Fruit fly (Drosophila melanogaster) whole organism, embryonic: ENCODE results near the gene CG6136.

Experiments used
- B-H1 ChIP-seq: fragments of 200-800 bp; sonication (Bioruptor generic); IDR thresholded peaks from 3 replicates; pipeline ENCODE4 v1.3.6; 2022; ENCODE audit warnings: missing biosample characterization, missing genetic modification characterization
- B-H2 ChIP-seq: fragments of 200-800 bp; sonication (Bioruptor generic); optimal IDR thresholded peaks from 2 replicates; lab custom pipeline; 2018; ENCODE audit warnings: missing biosample characterization, mild to moderate bottlenecking, missing genetic modification characterization
- Bgb ChIP-seq: fragments of 200-800 bp; sonication (Bioruptor generic); IDR thresholded peaks from 2 replicates; pipeline ENCODE4 v1.3.6; 2022; ENCODE audit warnings: missing biosample characterization, missing genetic modification characterization; ENCODE audit not compliant: partially characterized antibody
- Blimp-1 ChIP-seq: fragments of 200-800 bp; sonication (Bioruptor generic); optimal IDR thresholded peaks from 3 replicates; lab custom pipeline; 2018; ENCODE audit warnings: missing biosample characterization, missing genetic modification characterization, mild to moderate bottlenecking, moderate library complexity, missing genetic modification reagents
- CG10274 ChIP-seq: fragments of 200-800 bp; sonication (Bioruptor generic); optimal IDR thresholded peaks from 3 replicates; lab custom pipeline; 2017; ENCODE audit warnings: missing biosample characterization, mild to moderate bottlenecking, missing genetic modification characterization
- CG10462 ChIP-seq: fragments of 200-800 bp; sonication (Bioruptor generic); optimal IDR thresholded peaks from 2 replicates; lab custom pipeline; 2016; ENCODE audit warnings: missing biosample characterization, missing genetic modification characterization
- CG10959 ChIP-seq: fragments of 200-800 bp; sonication (Bioruptor generic); IDR thresholded peaks from 2 replicates; pipeline ENCODE4 v1.3.6; 2022; ENCODE audit warnings: missing biosample characterization, missing genetic modification characterization
- CG12391 ChIP-seq: fragments of 200-800 bp; sonication (Bioruptor generic); optimal IDR thresholded peaks from 3 replicates; lab custom pipeline; 2018; ENCODE audit warnings: missing biosample characterization, mild to moderate bottlenecking, missing genetic modification characterization, moderate library complexity
- CG13624 ChIP-seq: fragments of 200-800 bp; sonication (Bioruptor generic); optimal IDR thresholded peaks from 2 replicates; lab custom pipeline; 2016; ENCODE audit warnings: missing biosample characterization, missing genetic modification characterization
- CG14710 ChIP-seq: fragments of 200-800 bp; sonication (Bioruptor generic); optimal IDR thresholded peaks from 3 replicates; lab custom pipeline; 2019; ENCODE audit warnings: missing biosample characterization, mild to moderate bottlenecking, missing genetic modification characterization, moderate library complexity
- CG15073 ChIP-seq: fragments of 200-800 bp; sonication (Bioruptor generic); optimal IDR thresholded peaks from 2 replicates; lab custom pipeline; 2016; ENCODE audit warnings: missing biosample characterization, missing genetic modification characterization
- CG18599 ChIP-seq: fragments of 200-800 bp; sonication (Bioruptor generic); optimal IDR thresholded peaks from 3 replicates; lab custom pipeline; 2017; ENCODE audit warnings: missing biosample characterization, missing genetic modification characterization, mild to moderate bottlenecking, moderate library complexity, missing genetic modification reagents
- CG32532 ChIP-seq: fragments of 200-800 bp; sonication (Bioruptor generic); IDR thresholded peaks from 2 replicates; pipeline ENCODE4 v1.3.6; 2022; ENCODE audit warnings: missing biosample characterization, missing genetic modification characterization
- CG33213 ChIP-seq: fragments of 200-800 bp; sonication (Bioruptor generic); optimal IDR thresholded peaks from 3 replicates; lab custom pipeline; 2016; ENCODE audit warnings: missing biosample characterization, missing genetic modification characterization
- CG4404 ChIP-seq: fragments of 200-800 bp; sonication (Bioruptor generic); IDR thresholded peaks from 2 replicates; pipeline ENCODE4 v1.3.6; 2022; ENCODE audit warnings: missing biosample characterization, missing genetic modification characterization
- CG4424 ChIP-seq: fragments of 200-800 bp; sonication (Bioruptor generic); optimal IDR thresholded peaks from 3 replicates; lab custom pipeline; 2016; ENCODE audit warnings: missing biosample characterization, missing genetic modification characterization
- CG7745 ChIP-seq: fragments of 200-800 bp; sonication (Bioruptor generic); optimal IDR thresholded peaks from 2 replicates; lab custom pipeline; 2018; ENCODE audit warnings: missing biosample characterization, mild to moderate bottlenecking, missing genetic modification characterization, moderate library complexity
- CG7987 ChIP-seq: fragments of 200-800 bp; sonication (Bioruptor generic); optimal IDR thresholded peaks from 2 replicates; lab custom pipeline; 2018; ENCODE audit warnings: missing biosample characterization, mild to moderate bottlenecking, missing genetic modification characterization, moderate library complexity
- CG8281 ChIP-seq: fragments of 200-800 bp; sonication (Bioruptor generic); optimal IDR thresholded peaks from 2 replicates; lab custom pipeline; 2018; ENCODE audit warnings: missing biosample characterization, mild to moderate bottlenecking, missing genetic modification characterization, moderate library complexity
- CG8924 ChIP-seq: fragments of 200-800 bp; optimal IDR thresholded peaks from 3 replicates; lab custom pipeline; 2019; ENCODE audit warnings: missing biosample characterization, mild to moderate bottlenecking, missing genetic modification characterization, moderate library complexity
- CG8944 ChIP-seq: fragments of 200-800 bp; sonication (Bioruptor generic); optimal IDR thresholded peaks from 3 replicates; lab custom pipeline; 2016; ENCODE audit warnings: missing biosample characterization, missing genetic modification characterization
- CG9797 ChIP-seq: fragments of 200-800 bp; sonication (Bioruptor generic); optimal IDR thresholded peaks from 3 replicates; lab custom pipeline; 2018; ENCODE audit warnings: missing biosample characterization, mild to moderate bottlenecking, missing genetic modification characterization
- CrebB ChIP-seq: fragments of 200-800 bp; sonication (Bioruptor generic); optimal IDR thresholded peaks from 3 replicates; lab custom pipeline; 2018; ENCODE audit warnings: missing biosample characterization, mild to moderate bottlenecking, missing genetic modification characterization
- H15 ChIP-seq: fragments of 200-800 bp; sonication (Bioruptor generic); IDR thresholded peaks from 3 replicates; pipeline ENCODE4 v1.3.6; 2022; ENCODE audit warnings: missing biosample characterization, missing genetic modification characterization
- HLH4C ChIP-seq: fragments of 200-800 bp; sonication (Bioruptor generic); IDR thresholded peaks from 3 replicates; pipeline ENCODE4 v1.3.6; 2022; ENCODE audit warnings: missing biosample characterization, missing genetic modification characterization; ENCODE audit not compliant: partially characterized antibody
- Mad ChIP-seq: fragments of 200-800 bp; sonication (Bioruptor generic); optimal IDR thresholded peaks from 2 replicates; lab custom pipeline; 2016; ENCODE audit warnings: missing biosample characterization, missing genetic modification characterization
- Myb ChIP-seq: fragments of 200-800 bp; sonication (Bioruptor generic); optimal IDR thresholded peaks from 2 replicates; lab custom pipeline; 2016; ENCODE audit warnings: missing biosample characterization, missing genetic modification characterization
- Optix ChIP-seq: fragments of 200-800 bp; sonication (Bioruptor generic); IDR thresholded peaks from 3 replicates; pipeline ENCODE4 v1.3.6; 2022; ENCODE audit warnings: missing biosample characterization, missing genetic modification characterization
- Xrp1 ChIP-seq: fragments of 200-800 bp; sonication (Bioruptor generic); IDR thresholded peaks from 2 replicates; pipeline ENCODE4 v1.3.6; 2022; ENCODE audit warnings: missing biosample characterization, missing genetic modification characterization
- abd-A ChIP-seq: fragments of 200-800 bp; sonication (Bioruptor generic); optimal IDR thresholded peaks from 3 replicates; lab custom pipeline; 2019; ENCODE audit warnings: missing biosample characterization, mild to moderate bottlenecking, missing genetic modification characterization, moderate library complexity
- ara ChIP-seq: fragments of 200-800 bp; sonication (Bioruptor generic); IDR thresholded peaks from 2 replicates; pipeline ENCODE4 v1.3.6; 2022; ENCODE audit warnings: missing biosample characterization, missing genetic modification characterization
- ato ChIP-seq: fragments of 200-800 bp; sonication (Bioruptor generic); IDR thresholded peaks from 2 replicates; pipeline ENCODE4 v1.3.6; 2022; ENCODE audit warnings: missing biosample characterization, missing genetic modification characterization; ENCODE audit not compliant: partially characterized antibody
- cato ChIP-seq: fragments of 200-800 bp; sonication (Bioruptor generic); optimal IDR thresholded peaks from 2 replicates; lab custom pipeline; 2016; ENCODE audit warnings: missing biosample characterization, missing genetic modification characterization, borderline replicate concordance
- chm ChIP-seq: fragments of 200-800 bp; sonication (Bioruptor generic); IDR thresholded peaks from 2 replicates; pipeline ENCODE4 v1.3.6; 2022; ENCODE audit warnings: missing biosample characterization, missing genetic modification characterization
- ci ChIP-seq: fragments of 200-800 bp; sonication (Bioruptor generic); IDR thresholded peaks from 3 replicates; pipeline ENCODE4 v1.3.6; 2022; ENCODE audit warnings: missing biosample characterization, missing genetic modification characterization
- dysf ChIP-seq: fragments of 200-800 bp; sonication (Bioruptor generic); IDR thresholded peaks from 3 replicates; pipeline ENCODE4 v1.3.6; 2022; ENCODE audit warnings: missing biosample characterization, missing genetic modification characterization
- eve ChIP-seq, 2 experiments: fragments of >200 bp; optimal IDR thresholded peaks; 2 replicates each; lab custom pipeline; 2017; ENCODE audit warnings: missing biosample characterization in 2 of 2, missing genetic modification characterization in 2 of 2
- ftz-f1 ChIP-seq: fragments of 200-800 bp; sonication (Bioruptor generic); optimal IDR thresholded peaks from 2 replicates; lab custom pipeline; 2016; ENCODE audit warnings: missing biosample characterization, missing genetic modification characterization
- gce ChIP-seq: fragments of 200-800 bp; sonication (Bioruptor generic); IDR thresholded peaks from 3 replicates; pipeline ENCODE4 v1.3.6; 2022; ENCODE audit warnings: missing biosample characterization, missing genetic modification characterization
- gfzf ChIP-seq: fragments of 200-800 bp; sonication (Bioruptor generic); optimal IDR thresholded peaks from 2 replicates; lab custom pipeline; 2016; ENCODE audit warnings: missing biosample characterization, mild to moderate bottlenecking, missing genetic modification characterization, moderate library complexity
- gsb ChIP-seq: fragments of 200-800 bp; sonication (Bioruptor generic); IDR thresholded peaks from 2 replicates; pipeline ENCODE4 v1.3.6; 2022; ENCODE audit warnings: missing biosample characterization, missing genetic modification characterization
- inv ChIP-seq: fragments of 200-800 bp; sonication (Bioruptor generic); IDR thresholded peaks from 2 replicates; pipeline ENCODE4 v1.3.6; 2022; ENCODE audit warnings: missing biosample characterization, missing genetic modification characterization; ENCODE audit not compliant: partially characterized antibody
- jumu ChIP-seq: fragments of 200-800 bp; sonication (Bioruptor generic); optimal IDR thresholded peaks from 3 replicates; lab custom pipeline; 2016; ENCODE audit warnings: missing biosample characterization, missing genetic modification characterization
- lov ChIP-seq, 2 experiments: fragments of 200-800 bp in 1 of 2; fragments of >200 bp in 1 of 2; sonication (Bioruptor generic) in 1 of 2; IDR thresholded peaks in 1 of 2; optimal IDR thresholded peaks in 1 of 2; 2 replicates in 1 of 2; 3 replicates in 1 of 2; pipeline versions ENCODE4 v1.3.6 to Lab custom; 2017 to 2022; ENCODE audit warnings: missing biosample characterization in 1 of 2, missing genetic modification characterization in 1 of 2
- onecut ChIP-seq: fragments of 200-800 bp; sonication (Bioruptor generic); IDR thresholded peaks from 2 replicates; pipeline ENCODE4 v1.3.6; 2022; ENCODE audit warnings: missing biosample characterization, missing genetic modification characterization
- sc ChIP-seq, 3 experiments: fragments of >200 bp in 2 of 3; fragments of 200-800 bp in 1 of 3; sonication (Bioruptor generic) in 1 of 3; optimal IDR thresholded peaks; 2 replicates in 2 of 3; 3 replicates in 1 of 3; lab custom pipeline; 2017; ENCODE audit warnings: mild to moderate bottlenecking in 1 of 3, missing biosample characterization in 1 of 3, missing genetic modification characterization in 1 of 3, missing genetic modification reagents in 1 of 3
- sim ChIP-seq: fragments of 200-800 bp; sonication (Bioruptor generic); IDR thresholded peaks from 2 replicates; pipeline ENCODE4 v1.3.6; 2022; ENCODE audit warnings: missing biosample characterization, missing genetic modification characterization
- sqz ChIP-seq: fragments of 200-800 bp; sonication (Bioruptor generic); optimal IDR thresholded peaks from 3 replicates; lab custom pipeline; 2018; ENCODE audit warnings: missing biosample characterization, mild to moderate bottlenecking, missing genetic modification characterization
- sug ChIP-seq: fragments of 200-800 bp; optimal IDR thresholded peaks from 2 replicates; lab custom pipeline; 2019; ENCODE audit warnings: missing biosample characterization, mild to moderate bottlenecking, missing genetic modification characterization, moderate library complexity

The CG6136 gene

DNA sequence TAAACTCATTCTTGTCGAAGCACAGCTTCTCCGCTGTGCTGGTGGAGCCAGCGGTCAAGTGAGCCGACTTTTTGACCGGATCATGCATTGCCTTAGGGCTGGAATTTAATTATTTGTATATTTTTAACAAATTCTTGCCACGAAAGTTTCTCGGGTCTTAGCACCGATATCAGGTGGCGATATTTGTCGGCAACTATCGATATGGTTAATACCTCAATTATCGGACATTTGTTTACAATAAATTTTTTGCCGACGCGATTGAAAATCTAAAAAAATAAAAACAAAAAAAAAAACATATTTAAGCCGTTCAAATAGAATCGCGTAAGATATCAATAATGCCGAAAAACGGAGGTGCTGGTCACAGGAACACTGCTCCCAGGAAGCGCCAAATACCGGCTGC, 10.5 kb downstream of the CG6136 start, which contains the start of the genes Cog2 and Trax (continued):
- TF ChIP-seq lov (optimal IDR thresholded peaks at IDR 0.05; lab: Kevin White, UChicago) (no peak), lov (GFP tag; IDR thresholded peaks at IDR 0.05; lab: Robert Waterston, UW) (no peak), Xrp1 (no peak), CG32532 (GFP tag; lab: Robert Waterston, UW) (no peak), CG10959 (no peak), B-H2 (no peak), dysf (GFP tag; lab: Robert Waterston, UW) (no peak), gsb (GFP tag; lab: Robert Waterston, UW) (no peak), CG33213 (no peak), Bgb (GFP tag; lab: Robert Waterston, UW) (peak; percentile 87), B-H1 (GFP tag; lab: Robert Waterston, UW) (no peak), gfzf (GFP tag; lab: Kevin White, UChicago) (no peak), CG12391 (tag; lab: Kevin White, UChicago) (no peak), CG9797 (GFP tag; lab: Kevin White, UChicago) (peak; percentile 5), CrebB (tag; lab: Kevin White, UChicago) (no peak), CG8944 (GFP tag; lab: Kevin White, UChicago) (no peak), inv (peak; percentile 69), CG4404 (GFP tag; lab: Robert Waterston, UW) (no peak), HLH4C (GFP tag; lab: Robert Waterston, UW) (peak; percentile 86), sqz (no peak), CG8924 (no peak), CG13624 (GFP tag; lab: Kevin White, UChicago) (no peak), sug (tag; lab: Kevin White, UChicago) (no peak), ara (GFP tag; lab: Robert Waterston, UW) (no peak), abd-A (tag; lab: Kevin White, UChicago) (no peak), sim (GFP tag; lab: Robert Waterston, UW) (no peak), H15 (GFP tag; lab: Robert Waterston, UW) (no peak), CG15073 (GFP tag; lab: Kevin White, UChicago) (no peak), CG10462 (GFP tag; lab: Kevin White, UChicago) (no peak), CG7987 (no peak), gce (GFP tag; lab: Robert Waterston, UW) (no peak)

DNA sequence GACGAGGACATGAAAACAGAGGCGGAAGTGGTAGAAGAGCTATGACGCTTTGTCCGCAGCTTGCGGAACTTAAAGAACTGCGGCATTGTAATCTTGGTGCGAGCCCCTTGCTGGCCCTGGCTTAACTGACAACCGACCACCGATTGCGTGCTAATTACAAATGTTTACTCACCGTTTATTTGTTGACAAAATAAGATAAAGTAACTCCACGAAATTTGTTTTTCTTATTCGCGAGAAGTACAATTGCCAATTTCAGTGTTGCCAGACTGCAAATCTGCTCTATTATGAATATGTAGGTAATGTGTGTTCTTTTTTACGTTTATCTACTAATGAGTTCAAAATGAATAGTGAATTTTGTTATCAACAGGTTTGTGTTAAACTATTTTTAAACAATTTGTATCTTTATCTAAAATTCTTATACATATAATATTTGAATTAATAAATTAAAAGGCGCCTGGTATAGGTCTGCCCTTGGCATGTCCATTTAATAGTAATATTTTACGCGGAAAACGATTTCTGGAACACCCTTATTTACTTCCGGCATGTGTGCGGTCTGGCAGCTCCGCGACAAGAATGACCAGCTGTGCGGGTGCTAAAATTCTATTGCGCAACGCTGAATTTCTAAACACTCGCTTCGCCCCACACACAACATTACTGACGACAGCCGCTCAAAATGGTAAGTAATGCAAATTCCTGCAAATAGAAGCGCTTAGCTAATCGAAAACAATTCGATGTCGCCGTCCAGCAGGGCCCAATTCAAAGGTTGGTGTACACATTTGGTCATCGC, 15.2 kb downstream of the CG6136 start, which contains the start of the genes Atg4b and Hibch:
TSS of gene Atg4b (minus strand) at position 280 of the 787 bp plus-strand sequence.
TSS of gene Hibch (plus strand) at position 585 of the 787 bp plus-strand sequence.
- TF ChIP-seq cato (GFP tag; lab: Kevin White, UChicago) (peak; percentile 58), CG10274 (peak; percentile 44), sc (optimal IDR thresholded peaks at IDR 0.05; lab: Kevin White, UChicago) (no peak), sc (GFP tag; optimal IDR thresholded peaks at IDR 0.05; lab: Kevin White, UChicago) (no peak), Blimp-1 (GFP tag; lab: Kevin White, UChicago) (peak; percentile 76), CG8281 (tag; lab: Kevin White, UChicago) (no peak), jumu (GFP tag; lab: Kevin White, UChicago) (peak; percentile 34), Mad (peak; percentile 48), chm (GFP tag; lab: Robert Waterston, UW) (0 out of 2 replicates have a peak, but pooled peaks have one; percentile 42), Optix (GFP tag; lab: Robert Waterston, UW) (no peak), Myb (GFP tag; lab: Kevin White, UChicago) (peak; percentile 15), CG14710 (peak; percentile 91), onecut (GFP tag; lab: Robert Waterston, UW) (peak; percentile 49), ci (GFP tag; lab: Robert Waterston, UW) (peak; percentile 74; the same call in 2 of the 3 replicates), ato (peak; percentile 58; the same call in 1 of the 2 replicates), CG18599 (GFP tag; lab: Kevin White, UChicago) (peak; percentile 91), eve (GFP tag; optimal IDR thresholded peaks at IDR 0.05; lab: Kevin White, UChicago) (no peak), ftz-f1 (no peak), CG4424 (GFP tag; lab: Kevin White, UChicago) (peak; percentile 83), CG7745 (tag; lab: Kevin White, UChicago) (no peak)
